Fruit fly (Drosophila melanogaster) whole organism, embryonic: ENCODE results near the gene CG31224.

Experiments
- Atf3 ChIP-seq: fragments of 200-800 bp; sonication (Bioruptor generic); optimal IDR thresholded peaks from 3 replicates; lab custom pipeline; 2016; ENCODE audit warnings: missing biosample characterization, missing genetic modification characterization
- C15 ChIP-seq: fragments of 200-800 bp; sonication (Bioruptor generic); IDR thresholded peaks from 3 replicates; pipeline ENCODE4 v1.3.6; 2022; ENCODE audit warnings: missing biosample characterization, missing genetic modification characterization
- CG10147 ChIP-seq: fragments of 200-800 bp; sonication (Bioruptor generic); optimal IDR thresholded peaks from 2 replicates; lab custom pipeline; 2019; ENCODE audit warnings: missing biosample characterization, mild to moderate bottlenecking, missing genetic modification characterization, moderate library complexity
- CG10209 ChIP-seq: fragments of 200-800 bp; sonication (Bioruptor generic); optimal IDR thresholded peaks from 3 replicates; lab custom pipeline; 2017; ENCODE audit warnings: missing biosample characterization, mild to moderate bottlenecking, missing genetic modification characterization, missing genetic modification reagents
- CG10462 ChIP-seq: fragments of 200-800 bp; sonication (Bioruptor generic); optimal IDR thresholded peaks from 2 replicates; lab custom pipeline; 2016; ENCODE audit warnings: missing biosample characterization, missing genetic modification characterization
- CG13424 ChIP-seq: fragments of 200-800 bp; sonication (Bioruptor generic); optimal IDR thresholded peaks from 2 replicates; lab custom pipeline; 2019; ENCODE audit warnings: missing biosample characterization, mild to moderate bottlenecking, missing genetic modification characterization, moderate library complexity
- CG14050 ChIP-seq: fragments of 200-800 bp; sonication (Bioruptor generic); IDR thresholded peaks from 3 replicates; pipeline ENCODE4 v1.3.6; 2022; ENCODE audit warnings: missing biosample characterization, missing genetic modification characterization
- CG14441 ChIP-seq: fragments of 200-800 bp; sonication (Bioruptor generic); IDR thresholded peaks from 2 replicates; pipeline ENCODE4 v1.3.6; 2022; ENCODE audit warnings: missing biosample characterization, missing genetic modification characterization
- CG15011 ChIP-seq: fragments of 200-800 bp; sonication (Bioruptor generic); optimal IDR thresholded peaks from 3 replicates; lab custom pipeline; 2018; ENCODE audit warnings: missing biosample characterization, mild to moderate bottlenecking, missing genetic modification characterization
- CG15073 ChIP-seq: fragments of 200-800 bp; sonication (Bioruptor generic); optimal IDR thresholded peaks from 2 replicates; lab custom pipeline; 2016; ENCODE audit warnings: missing biosample characterization, missing genetic modification characterization
- CG15479 ChIP-seq: fragments of 200-800 bp; sonication (Bioruptor generic); optimal IDR thresholded peaks from 3 replicates; lab custom pipeline; 2019; ENCODE audit warnings: missing biosample characterization, mild to moderate bottlenecking, missing genetic modification characterization, moderate library complexity
- CG15696 ChIP-seq: fragments of 200-800 bp; sonication (Bioruptor generic); optimal IDR thresholded peaks from 2 replicates; lab custom pipeline; 2019; ENCODE audit warnings: missing biosample characterization, mild to moderate bottlenecking, missing genetic modification characterization, moderate library complexity
- CG16863 ChIP-seq: fragments of 200-800 bp; sonication (Bioruptor generic); optimal IDR thresholded peaks from 3 replicates; lab custom pipeline; 2016; ENCODE audit warnings: missing biosample characterization, missing genetic modification characterization
- CG1832 ChIP-seq: fragments of 200-800 bp; sonication (Bioruptor generic); optimal IDR thresholded peaks from 2 replicates; lab custom pipeline; 2017; ENCODE audit warnings: missing biosample characterization, mild to moderate bottlenecking, missing genetic modification characterization, inconsistent platforms
- CG2889 ChIP-seq: fragments of 200-800 bp; sonication (Bioruptor generic); IDR thresholded peaks from 3 replicates; pipeline ENCODE4 v1.3.6; 2022; ENCODE audit warnings: missing biosample characterization, missing genetic modification characterization
- CG31224 ChIP-seq: fragments of 200-800 bp; sonication (Bioruptor generic); IDR thresholded peaks from 2 replicates; pipeline ENCODE4 v1.3.6; 2022; ENCODE audit warnings: missing biosample characterization, missing genetic modification characterization
- CG31365 ChIP-seq: fragments of 200-800 bp; sonication (Bioruptor generic); optimal IDR thresholded peaks from 2 replicates; lab custom pipeline; 2018; ENCODE audit warnings: missing biosample characterization, mild to moderate bottlenecking, missing genetic modification characterization
- CG7271 ChIP-seq: fragments of 200-800 bp; sonication (Bioruptor generic); optimal IDR thresholded peaks from 2 replicates; lab custom pipeline; 2018; ENCODE audit warnings: missing biosample characterization, mild to moderate bottlenecking, missing genetic modification characterization, moderate library complexity
- CG7745 ChIP-seq: fragments of 200-800 bp; sonication (Bioruptor generic); optimal IDR thresholded peaks from 2 replicates; lab custom pipeline; 2018; ENCODE audit warnings: missing biosample characterization, mild to moderate bottlenecking, missing genetic modification characterization, moderate library complexity
- CG8765 ChIP-seq: fragments of 200-800 bp; sonication (Bioruptor generic); IDR thresholded peaks from 2 replicates; pipeline ENCODE4 v1.3.6; 2022; ENCODE audit warnings: missing biosample characterization, missing genetic modification characterization
- CG9797 ChIP-seq: fragments of 200-800 bp; sonication (Bioruptor generic); optimal IDR thresholded peaks from 3 replicates; lab custom pipeline; 2018; ENCODE audit warnings: missing biosample characterization, mild to moderate bottlenecking, missing genetic modification characterization
- CrebB ChIP-seq: fragments of 200-800 bp; sonication (Bioruptor generic); optimal IDR thresholded peaks from 3 replicates; lab custom pipeline; 2018; ENCODE audit warnings: missing biosample characterization, mild to moderate bottlenecking, missing genetic modification characterization
- D19B ChIP-seq: fragments of 200-800 bp; sonication (Bioruptor generic); optimal IDR thresholded peaks from 2 replicates; lab custom pipeline; 2017; ENCODE audit warnings: missing biosample characterization, mild to moderate bottlenecking, missing genetic modification characterization
- Dp ChIP-seq: fragments of 200-800 bp; sonication (Bioruptor generic); optimal IDR thresholded peaks from 2 replicates; lab custom pipeline; 2018; ENCODE audit warnings: missing biosample characterization, mild to moderate bottlenecking, missing genetic modification characterization, moderate library complexity
- Fer2 ChIP-seq: fragments of 200-800 bp; sonication (Bioruptor generic); optimal IDR thresholded peaks from 2 replicates; lab custom pipeline; 2018; ENCODE audit warnings: missing biosample characterization, mild to moderate bottlenecking, missing genetic modification characterization, moderate library complexity
- Gug ChIP-seq: fragments of 200-800 bp; sonication (Bioruptor generic); IDR thresholded peaks from 4 replicates; pipeline ENCODE4 v1.3.6; 2022; ENCODE audit warnings: missing biosample characterization, missing genetic modification characterization
- Hand ChIP-seq: fragments of 200-800 bp; sonication (Bioruptor generic); optimal IDR thresholded peaks from 2 replicates; lab custom pipeline; 2017; ENCODE audit warnings: mild to moderate bottlenecking, missing biosample characterization, missing genetic modification reagents, missing genetic modification characterization
- Hr39 ChIP-seq: fragments of >200 bp; optimal IDR thresholded peaks from 2 replicates; lab custom pipeline; 2017
- MTF-1 ChIP-seq: fragments of 200-800 bp; sonication (Bioruptor generic); optimal IDR thresholded peaks from 2 replicates; lab custom pipeline; 2018; ENCODE audit warnings: missing biosample characterization, mild to moderate bottlenecking, missing genetic modification characterization, borderline replicate concordance
- NC2β ChIP-seq: fragments of 200-800 bp; sonication (Bioruptor generic); optimal IDR thresholded peaks from 2 replicates; lab custom pipeline; 2016; ENCODE audit warnings: missing biosample characterization, missing genetic modification characterization
- NfI ChIP-seq: fragments of 200-800 bp; sonication (Bioruptor generic); optimal IDR thresholded peaks from 3 replicates; lab custom pipeline; 2018; ENCODE audit warnings: missing biosample characterization, mild to moderate bottlenecking, missing genetic modification characterization, moderate library complexity
- Six4 ChIP-seq: fragments of 200-800 bp; sonication (Bioruptor generic); optimal IDR thresholded peaks from 2 replicates; lab custom pipeline; 2016; ENCODE audit warnings: missing biosample characterization, missing genetic modification characterization
- Spps ChIP-seq: fragments of 200-800 bp; sonication (Bioruptor generic); optimal IDR thresholded peaks from 2 replicates; lab custom pipeline; 2018; ENCODE audit warnings: missing biosample characterization, mild to moderate bottlenecking, missing genetic modification characterization
- Xbp1 ChIP-seq: fragments of 200-800 bp; sonication (Bioruptor generic); optimal IDR thresholded peaks from 3 replicates; lab custom pipeline; 2016; ENCODE audit warnings: missing biosample characterization, mild to moderate bottlenecking, missing genetic modification characterization
- ab ChIP-seq: fragments of 200-800 bp; sonication (Bioruptor generic); optimal IDR thresholded peaks from 2 replicates; lab custom pipeline; 2016; ENCODE audit warnings: missing biosample characterization, missing genetic modification characterization
- ato ChIP-seq: fragments of 200-800 bp; sonication (Bioruptor generic); IDR thresholded peaks from 2 replicates; pipeline ENCODE4 v1.3.6; 2022; ENCODE audit warnings: missing biosample characterization, missing genetic modification characterization; ENCODE audit not compliant: partially characterized antibody
- bbx ChIP-seq: fragments of 200-800 bp; sonication (Bioruptor generic); IDR thresholded peaks from 2 replicates; pipeline ENCODE4 v1.3.6; 2022; ENCODE audit warnings: missing biosample characterization, missing genetic modification characterization; ENCODE audit not compliant: partially characterized antibody
- croc ChIP-seq: fragments of 200-800 bp; sonication (Bioruptor generic); conservative IDR thresholded peaks from 3 replicates; pipeline ENCODE4 v1.3.6; 2022; ENCODE audit warnings: missing biosample characterization, missing genetic modification characterization
- crol ChIP-seq: fragments of 200-800 bp; sonication (Bioruptor generic); IDR thresholded peaks from 2 replicates; pipeline ENCODE4 v1.3.6; 2022; ENCODE audit warnings: missing biosample characterization, missing genetic modification characterization
- dpn ChIP-seq, 2 experiments: fragments of 200-800 bp; sonication (Bioruptor generic); optimal IDR thresholded peaks; 3 replicates each; lab custom pipeline; 2016; ENCODE audit warnings: missing biosample characterization in 2 of 2, missing genetic modification characterization in 2 of 2
- dysf ChIP-seq: fragments of 200-800 bp; sonication (Bioruptor generic); IDR thresholded peaks from 3 replicates; pipeline ENCODE4 v1.3.6; 2022; ENCODE audit warnings: missing biosample characterization, missing genetic modification characterization
- inv ChIP-seq: fragments of 200-800 bp; sonication (Bioruptor generic); IDR thresholded peaks from 2 replicates; pipeline ENCODE4 v1.3.6; 2022; ENCODE audit warnings: missing biosample characterization, missing genetic modification characterization; ENCODE audit not compliant: partially characterized antibody
- kah ChIP-seq: fragments of 200-800 bp; sonication (Bioruptor generic); optimal IDR thresholded peaks from 2 replicates; lab custom pipeline; 2018; ENCODE audit warnings: missing biosample characterization, mild to moderate bottlenecking, missing genetic modification characterization
- odd ChIP-seq: fragments of 200-800 bp; sonication (Bioruptor generic); optimal IDR thresholded peaks from 2 replicates; lab custom pipeline; 2017; ENCODE audit warnings: missing biosample characterization, mild to moderate bottlenecking, missing genetic modification characterization
- p53 ChIP-seq: fragments of 200-800 bp; sonication (Bioruptor generic); optimal IDR thresholded peaks from 2 replicates; lab custom pipeline; 2016; ENCODE audit warnings: missing biosample characterization, missing genetic modification characterization
- seq ChIP-seq: fragments of 200-800 bp; sonication (Bioruptor generic); IDR thresholded peaks from 2 replicates; pipeline ENCODE4 v1.3.6; 2022; ENCODE audit warnings: missing biosample characterization, missing genetic modification characterization
- toy ChIP-seq: fragments of 200-800 bp; sonication (Bioruptor generic); IDR thresholded peaks from 2 replicates; pipeline ENCODE4 v1.3.6; 2022; ENCODE audit warnings: missing biosample characterization, missing genetic modification characterization
- vfl ChIP-seq: fragments of 200-800 bp; sonication (Bioruptor generic); optimal IDR thresholded peaks from 2 replicates; lab custom pipeline; 2016; ENCODE audit warnings: missing biosample characterization, missing genetic modification characterization
- zen ChIP-seq: fragments of 200-800 bp; sonication (Bioruptor generic); optimal IDR thresholded peaks from 3 replicates; lab custom pipeline; 2018; ENCODE audit warnings: missing biosample characterization, mild to moderate bottlenecking, missing genetic modification characterization, moderate library complexity

The CG31224 gene

DNA sequence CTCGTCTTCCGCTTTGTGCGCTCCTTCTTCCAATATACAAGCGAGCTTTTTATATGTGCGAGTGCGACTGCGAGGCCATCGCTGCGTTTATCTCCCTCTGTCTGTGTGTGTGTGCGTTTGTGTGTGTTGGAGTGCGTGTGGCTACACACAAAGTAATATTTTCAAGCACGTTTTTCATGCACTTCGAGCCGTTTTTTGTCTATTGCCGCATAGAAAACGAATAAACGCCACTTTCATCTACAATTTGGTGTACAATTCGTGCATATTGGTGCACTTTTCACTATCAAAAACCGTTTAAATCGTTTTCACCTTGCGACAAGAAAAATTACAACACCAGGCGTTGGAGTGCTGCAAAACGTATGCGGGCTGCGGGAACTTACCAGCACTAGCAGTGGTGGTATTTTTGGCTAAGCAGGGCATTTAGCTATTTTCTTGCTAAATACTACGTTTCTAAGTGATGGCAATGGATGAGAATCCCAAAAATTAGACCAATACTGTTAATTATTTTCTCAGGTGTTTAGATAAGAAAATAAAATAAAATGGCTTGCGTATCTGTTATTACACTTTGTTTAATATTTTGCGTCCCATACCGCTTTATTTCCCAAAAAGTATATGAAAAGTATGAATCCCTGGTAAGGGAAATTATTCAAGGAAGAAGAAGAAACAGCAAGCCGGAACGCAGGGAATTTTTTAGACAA is at the start of gene CG31224, which contains the start of gene CstF64 (continued):
- peak; percentile 90 to 93 for TF ChIP-seq dpn (GFP tag; optimal IDR thresholded peaks at IDR 0.05; lab: Kevin White, UChicago)
- peak; percentile 74 for TF ChIP-seq Fer2
- TF ChIP-seq kah (GFP tag; lab: Kevin White, UChicago) = peak; percentile 8
- no peak for TF ChIP-seq Hand
- TF ChIP-seq zen = peak; percentile 84
- TF ChIP-seq CG15011 (GFP tag; lab: Kevin White, UChicago) = no peak
- TF ChIP-seq CG31365 (tag; lab: Kevin White, UChicago) = peak; percentile 25
- TF ChIP-seq CG31224 = peak; percentile 91
- TF ChIP-seq CG10209 (GFP tag; lab: Kevin White, UChicago) = no peak
- peak; percentile 60 for TF ChIP-seq CG10147
- peak; percentile 85 for TF ChIP-seq CG14441 (GFP tag; lab: Robert Waterston, UW)
- no peak; the same call in 1 of the 2 replicates for TF ChIP-seq crol
- TF ChIP-seq Gug (GFP tag; lab: Robert Waterston, UW) = peak; percentile 75
- TF ChIP-seq CG15479 (GFP tag; lab: Kevin White, UChicago) = no peak
- TF ChIP-seq CrebB (tag; lab: Kevin White, UChicago) = peak; percentile 38
- TF ChIP-seq CG2889 = peak; percentile 33; the same call in 1 of the 3 replicates
- peak; percentile 43; the same call in 1 of the 3 replicates for TF ChIP-seq C15 (GFP tag; lab: Robert Waterston, UW)
- TF ChIP-seq p53 (GFP tag; lab: Kevin White, UChicago) = peak; percentile 66
- TF ChIP-seq inv (GFP tag; lab: Robert Waterston, UW) = no peak
- peak; percentile 87 for TF ChIP-seq Xbp1 (GFP tag; lab: Kevin White, UChicago)
- peak; percentile 32 for TF ChIP-seq MTF-1 (GFP tag; lab: Kevin White, UChicago)
- peak; percentile 23 for TF ChIP-seq Dp
- TF ChIP-seq CG14050 (GFP tag; lab: Robert Waterston, UW) = peak; percentile 70
- peak; percentile 88 for TF ChIP-seq NC2β (GFP tag; lab: Kevin White, UChicago)
- TF ChIP-seq CG16863 (GFP tag; lab: Kevin White, UChicago) = peak; percentile 83
- peak; percentile 50 for TF ChIP-seq CG9797 (GFP tag; lab: Kevin White, UChicago)
- TF ChIP-seq Six4 (GFP tag; lab: Kevin White, UChicago) = peak; percentile 68
- TF ChIP-seq CG15073 = no peak
- TF ChIP-seq Spps (tag; lab: Kevin White, UChicago) = peak; percentile 73
- peak; percentile 66; the same call in 1 of the 2 replicates for TF ChIP-seq seq
- no peak for TF ChIP-seq odd (GFP tag; lab: Kevin White, UChicago)
- TF ChIP-seq CG7271 (tag; lab: Kevin White, UChicago) = peak; percentile 3
- TF ChIP-seq Hr39 (lab: Kevin White, UChicago) = no peak
- TF ChIP-seq CG13424 (tag; lab: Kevin White, UChicago) = peak; percentile 83
- TF ChIP-seq vfl = peak; percentile 77
- TF ChIP-seq ato (GFP tag; lab: Robert Waterston, UW) = no peak
- TF ChIP-seq CG7745 (tag; lab: Kevin White, UChicago) = no peak
- 0 out of 2 replicates have a peak, but pooled peaks have one; percentile 25 for TF ChIP-seq toy (GFP tag; lab: Robert Waterston, UW)
- peak; percentile 82 for TF ChIP-seq Atf3
- TF ChIP-seq dysf = peak; percentile 80
- peak; percentile 64 for TF ChIP-seq CG10462 (GFP tag; lab: Kevin White, UChicago)
- peak; percentile 86 for TF ChIP-seq NfI (GFP tag; lab: Kevin White, UChicago)
- peak; percentile 1 for TF ChIP-seq ab
- TF ChIP-seq D19B (GFP tag; lab: Kevin White, UChicago) = no peak
- TF ChIP-seq CG15696 (tag; lab: Kevin White, UChicago) = peak; percentile 81
- TF ChIP-seq croc (GFP tag; lab: Robert Waterston, UW) = peak; percentile 55
- TF ChIP-seq CG8765 (GFP tag; lab: Robert Waterston, UW) = peak; percentile 79
- no peak for TF ChIP-seq bbx (GFP tag; lab: Robert Waterston, UW)
- TF ChIP-seq CG1832 = peak; percentile 48
